Fruit fly (Drosophila melanogaster) Kc167 (cell line): ENCODE data around the gene CG9933.

Experiments
- Myc ChIP-seq: fragments of >200 bp; optimal IDR thresholded peaks from 2 replicates; lab custom pipeline; 2017; ENCODE audit warnings: missing external identifiers
- Sin3A ChIP-seq: fragments of >200 bp; optimal IDR thresholded peaks from 2 replicates; lab custom pipeline; 2018; ENCODE audit warnings: missing external identifiers
- h ChIP-seq: fragments of >200 bp; optimal IDR thresholded peaks from 3 replicates; lab custom pipeline; 2018; ENCODE audit warnings: missing external identifiers
- insv ChIP-seq: fragments of >200 bp; optimal IDR thresholded peaks from 3 replicates; lab custom pipeline; 2018; ENCODE audit warnings: missing external identifiers
- psq ChIP-seq: fragments of >200 bp; optimal IDR thresholded peaks from 2 replicates; lab custom pipeline; 2017; ENCODE audit warnings: missing external identifiers
- ttk ChIP-seq: sonication (Bioruptor generic); optimal IDR thresholded peaks from 2 replicates; lab custom pipeline; 2017; ENCODE audit warnings: missing external identifiers

The CG9933 gene

dm6 chr2L:13021020-13021781 lies at the start of gene CG9933:
TSS of gene CG9933 (minus strand) at chr2L:13021312.
- TF ChIP-seq h (lab: Kevin White, UChicago) (no peak), insv (lab: Kevin White, UChicago) (no peak), ttk (no peak), psq (lab: Kevin White, UChicago) (no peak), Myc (lab: Kevin White, UChicago) (no peak), Sin3A (lab: Kevin White, UChicago) (no peak)

dm6 chr2L:13069632-13070279 lies 48.6 kb upstream of the CG9933 start:
- TF ChIP-seq h (lab: Kevin White, UChicago): no peak
- no peak for TF ChIP-seq ttk
- no peak for TF ChIP-seq Myc (lab: Kevin White, UChicago)
- TF ChIP-seq psq (lab: Kevin White, UChicago): no peak
- no peak for TF ChIP-seq Sin3A (lab: Kevin White, UChicago)
- no peak for TF ChIP-seq insv (lab: Kevin White, UChicago)

- no peak for TF ChIP-seq h (lab: Kevin White, UChicago)
- no peak for TF ChIP-seq ttk
- TF ChIP-seq Myc (lab: Kevin White, UChicago): no peak
- no peak for TF ChIP-seq insv (lab: Kevin White, UChicago)
- no peak for TF ChIP-seq psq (lab: Kevin White, UChicago)
- no peak for TF ChIP-seq Sin3A (lab: Kevin White, UChicago)
Measured at dm6 chr2L:13068533-13069398, 47.7 kb upstream of the CG9933 start.

- TF ChIP-seq psq (lab: Kevin White, UChicago) (no peak), Sin3A (lab: Kevin White, UChicago) (no peak), Myc (lab: Kevin White, UChicago) (no peak), insv (lab: Kevin White, UChicago) (no peak), ttk (no peak), h (lab: Kevin White, UChicago) (no peak)
Measured at dm6 chr2L:13065916-13066315, 44.8 kb upstream of the CG9933 start.

dm6 chr2L:13060037-13060537 lies 39.0 kb upstream of the CG9933 start, which contains the start of gene CG9932:
TSS of gene CG9932 (minus strand) at chr2L:13060140.
- TF ChIP-seq ttk (no peak), Sin3A (lab: Kevin White, UChicago) (no peak), h (lab: Kevin White, UChicago) (no peak), insv (lab: Kevin White, UChicago) (peak; percentile 80)

- TF ChIP-seq psq (lab: Kevin White, UChicago): no peak
- no peak for TF ChIP-seq Sin3A (lab: Kevin White, UChicago)
- no peak for TF ChIP-seq insv (lab: Kevin White, UChicago)
- TF ChIP-seq Myc (lab: Kevin White, UChicago): no peak
- no peak for TF ChIP-seq h (lab: Kevin White, UChicago)
Measured at dm6 chr2L:13056022-13056421, 34.9 kb upstream of the CG9933 start.

- TF ChIP-seq Sin3A (lab: Kevin White, UChicago): no peak
- no peak for TF ChIP-seq ttk
- no peak for TF ChIP-seq h (lab: Kevin White, UChicago)
- TF ChIP-seq psq (lab: Kevin White, UChicago): no peak
- no peak for TF ChIP-seq insv (lab: Kevin White, UChicago)
- TF ChIP-seq Myc (lab: Kevin White, UChicago): no peak
Measured at dm6 chr2L:13049136-13049535, 28.0 kb upstream of the CG9933 start.

dm6 chr2L:13045924-13046323 lies 24.8 kb upstream of the CG9933 start:
- TF ChIP-seq insv (lab: Kevin White, UChicago): no peak
- no peak for TF ChIP-seq Sin3A (lab: Kevin White, UChicago)
- no peak for TF ChIP-seq Myc (lab: Kevin White, UChicago)
- TF ChIP-seq h (lab: Kevin White, UChicago): no peak
- no peak for TF ChIP-seq psq (lab: Kevin White, UChicago)
- no peak for TF ChIP-seq ttk

- TF ChIP-seq psq (lab: Kevin White, UChicago) (no peak), insv (lab: Kevin White, UChicago) (no peak), Sin3A (lab: Kevin White, UChicago) (no peak), ttk (no peak), h (lab: Kevin White, UChicago) (no peak), Myc (lab: Kevin White, UChicago) (no peak)
Measured at dm6 chr2L:13044135-13044534, 23.0 kb upstream of the CG9933 start.

dm6 chr2L:13042405-13042804 lies 21.3 kb upstream of the CG9933 start:
- no peak for TF ChIP-seq h (lab: Kevin White, UChicago)
- TF ChIP-seq psq (lab: Kevin White, UChicago): no peak
- TF ChIP-seq insv (lab: Kevin White, UChicago): no peak
- TF ChIP-seq ttk: no peak
- TF ChIP-seq Sin3A (lab: Kevin White, UChicago): no peak
- no peak for TF ChIP-seq Myc (lab: Kevin White, UChicago)

dm6 chr2L:13035687-13036185 lies 14.6 kb upstream of the CG9933 start:
- TF ChIP-seq h (lab: Kevin White, UChicago) (no peak), Sin3A (lab: Kevin White, UChicago) (no peak), ttk (no peak), insv (lab: Kevin White, UChicago) (no peak), Myc (lab: Kevin White, UChicago) (no peak), psq (lab: Kevin White, UChicago) (no peak)
